Fruit fly (Drosophila melanogaster) whole organism, embryonic: Measurements from ENCODE around the gene CG14883.

Source experiments
- Bgb ChIP-seq: fragments of 200-800 bp; sonication (Bioruptor generic); IDR thresholded peaks from 2 replicates; pipeline ENCODE4 v1.3.6; 2022; ENCODE audit warnings: missing biosample characterization, missing genetic modification characterization; ENCODE audit not compliant: partially characterized antibody
- CG14014 ChIP-seq: fragments of 200-800 bp; sonication (Bioruptor generic); IDR thresholded peaks from 2 replicates; pipeline ENCODE4 v1.3.6; 2022; ENCODE audit warnings: missing biosample characterization, missing genetic modification characterization
- CG15601 ChIP-seq: fragments of 200-800 bp; sonication (Bioruptor generic); optimal IDR thresholded peaks from 3 replicates; lab custom pipeline; 2019; ENCODE audit warnings: missing biosample characterization, mild to moderate bottlenecking, missing genetic modification characterization, moderate library complexity
- CG18764 ChIP-seq: fragments of 200-800 bp; sonication (Bioruptor generic); optimal IDR thresholded peaks from 3 replicates; lab custom pipeline; 2016; ENCODE audit warnings: missing biosample characterization, missing genetic modification characterization
- CG2678 ChIP-seq: fragments of 200-800 bp; sonication (Bioruptor generic); optimal IDR thresholded peaks from 3 replicates; lab custom pipeline; 2019; ENCODE audit warnings: missing biosample characterization, mild to moderate bottlenecking, missing genetic modification characterization, moderate library complexity
- CG33213 ChIP-seq: fragments of 200-800 bp; sonication (Bioruptor generic); optimal IDR thresholded peaks from 3 replicates; lab custom pipeline; 2016; ENCODE audit warnings: missing biosample characterization, missing genetic modification characterization
- CG6689 ChIP-seq: fragments of 200-800 bp; sonication (Bioruptor generic); IDR thresholded peaks from 2 replicates; pipeline ENCODE4 v1.3.6; 2022; ENCODE audit warnings: missing biosample characterization, missing genetic modification characterization
- CG6791 ChIP-seq: fragments of 200-800 bp; sonication (Bioruptor generic); IDR thresholded peaks from 3 replicates; pipeline ENCODE4 v1.3.6; 2022; ENCODE audit warnings: missing biosample characterization, missing genetic modification characterization; ENCODE audit not compliant: partially characterized antibody
- Gsc ChIP-seq: fragments of 200-800 bp; sonication (Bioruptor generic); IDR thresholded peaks from 2 replicates; pipeline ENCODE4 v1.3.6; 2022; ENCODE audit warnings: missing biosample characterization, missing genetic modification characterization
- Sox100B ChIP-seq: fragments of 200-800 bp; sonication (Bioruptor generic); optimal IDR thresholded peaks from 3 replicates; lab custom pipeline; 2018; ENCODE audit warnings: missing biosample characterization, mild to moderate bottlenecking, missing genetic modification characterization
- corto ChIP-seq: fragments of 200-800 bp; sonication (Bioruptor generic); optimal IDR thresholded peaks from 2 replicates; lab custom pipeline; 2016; ENCODE audit warnings: missing biosample characterization, mild to moderate bottlenecking, missing genetic modification characterization, moderate library complexity
- gsb ChIP-seq: fragments of 200-800 bp; sonication (Bioruptor generic); IDR thresholded peaks from 2 replicates; pipeline ENCODE4 v1.3.6; 2022; ENCODE audit warnings: missing biosample characterization, missing genetic modification characterization
- insv ChIP-seq, 2 experiments: fragments of 200-800 bp; sonication (Bioruptor generic); optimal IDR thresholded peaks; 3 replicates each; lab custom pipeline; 2016 to 2018; ENCODE audit warnings: missing biosample characterization in 2 of 2, missing genetic modification characterization in 2 of 2
- z ChIP-seq: fragments of 200-800 bp; sonication (Bioruptor generic); IDR thresholded peaks from 3 replicates; pipeline ENCODE4 v1.3.6; 2022; ENCODE audit warnings: missing biosample characterization, missing genetic modification characterization

DNA sequence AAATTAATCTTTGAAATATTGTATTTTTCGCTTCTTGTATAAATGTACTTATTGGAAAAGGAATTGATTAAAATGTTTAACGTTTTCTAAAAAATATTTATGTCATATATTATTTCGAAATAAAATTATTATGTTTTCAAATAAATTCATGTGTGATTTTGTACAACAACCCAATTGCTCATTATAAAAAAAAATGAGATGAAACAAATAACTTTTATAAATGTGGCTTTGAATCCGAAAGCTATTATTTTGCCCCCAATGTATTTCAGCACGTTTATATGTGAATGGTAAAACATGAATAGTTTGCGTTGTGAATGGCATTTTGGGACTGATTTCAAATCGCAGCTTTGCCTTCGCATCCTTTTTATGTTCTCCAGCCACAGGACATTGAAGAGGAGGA, 21.3 kb upstream of the CG14883 start, which contains the start of gene CG14881:
- TF ChIP-seq CG14014: no peak
- TF ChIP-seq CG33213 (GFP tag; lab: Kevin White, UChicago): no peak
- no peak for TF ChIP-seq corto
- no peak for TF ChIP-seq CG15601 (tag; lab: Kevin White, UChicago)
- TF ChIP-seq gsb (GFP tag; lab: Robert Waterston, UW): no peak
- TF ChIP-seq CG2678 (tag; lab: Kevin White, UChicago): no peak
- TF ChIP-seq Bgb (GFP tag; lab: Robert Waterston, UW): no peak
- no peak for TF ChIP-seq CG6689 (GFP tag; lab: Robert Waterston, UW)
- no peak for TF ChIP-seq CG6791 (GFP tag; lab: Robert Waterston, UW)
- no peak for TF ChIP-seq insv (GFP tag; optimal IDR thresholded peaks at IDR 0.05; lab: Kevin White, UChicago)
- no peak for TF ChIP-seq Gsc (GFP tag; lab: Robert Waterston, UW)
- TF ChIP-seq Sox100B: no peak
- no peak for TF ChIP-seq z (GFP tag; lab: Robert Waterston, UW)
- TF ChIP-seq CG18764 (GFP tag; lab: Kevin White, UChicago): no peak
